Fruit fly (Drosophila melanogaster) whole organism, adult: ENCODE measurements around the gene Pp2C1.

Experiments used
- CG11617 ChIP-seq: fragments of 200-800 bp; sonication (Bioruptor generic); optimal IDR thresholded peaks from 2 replicates; lab custom pipeline; 2017; ENCODE audit warnings: mild to moderate bottlenecking, missing biosample characterization, missing genetic modification reagents, missing genetic modification characterization
- CG12768 ChIP-seq: fragments of 200-800 bp; sonication (Bioruptor generic); optimal IDR thresholded peaks from 2 replicates; lab custom pipeline; 2017; ENCODE audit warnings: missing biosample characterization, missing genetic modification characterization, mild to moderate bottlenecking, moderate library complexity, missing genetic modification reagents
- CG14711 ChIP-seq: fragments of 200-800 bp; sonication (Bioruptor generic); optimal IDR thresholded peaks from 2 replicates; lab custom pipeline; 2018; ENCODE audit warnings: missing biosample characterization, mild to moderate bottlenecking, missing genetic modification characterization, moderate library complexity
- CG1620 ChIP-seq: fragments of 200-800 bp; sonication (Bioruptor generic); optimal IDR thresholded peaks from 2 replicates; lab custom pipeline; 2016; ENCODE audit warnings: missing biosample characterization, missing genetic modification characterization
- CG33017 ChIP-seq: fragments of 200-800 bp; sonication (Bioruptor generic); optimal IDR thresholded peaks from 2 replicates; lab custom pipeline; 2018; ENCODE audit warnings: missing biosample characterization, mild to moderate bottlenecking, missing genetic modification characterization, moderate library complexity
- CG5204 ChIP-seq: fragments of 200-800 bp; sonication (Bioruptor generic); optimal IDR thresholded peaks from 2 replicates; lab custom pipeline; 2016; ENCODE audit warnings: missing biosample characterization, missing genetic modification characterization
- CG7045 ChIP-seq: fragments of 200-800 bp; sonication (Bioruptor generic); optimal IDR thresholded peaks from 2 replicates; lab custom pipeline; 2017; ENCODE audit warnings: missing biosample characterization, mild to moderate bottlenecking, missing genetic modification characterization
- CG7101 ChIP-seq: fragments of 200-800 bp; sonication (Bioruptor generic); optimal IDR thresholded peaks from 2 replicates; lab custom pipeline; 2018; ENCODE audit warnings: missing biosample characterization, mild to moderate bottlenecking, missing genetic modification characterization, moderate library complexity
- Clk ChIP-seq: fragments of 200-800 bp; sonication (Bioruptor generic); optimal IDR thresholded peaks from 2 replicates; lab custom pipeline; 2017; ENCODE audit warnings: missing biosample characterization, missing genetic modification characterization
- Crg-1 ChIP-seq: fragments of 200-800 bp; sonication (Bioruptor generic); optimal IDR thresholded peaks from 2 replicates; lab custom pipeline; 2016; ENCODE audit warnings: missing biosample characterization, missing genetic modification characterization
- Hr96 ChIP-seq: fragments of 200-800 bp; sonication (Bioruptor generic); optimal IDR thresholded peaks from 2 replicates; lab custom pipeline; 2016; ENCODE audit warnings: missing biosample characterization, missing genetic modification characterization
- Mnt ChIP-seq: fragments of 200-800 bp; sonication (Bioruptor generic); optimal IDR thresholded peaks from 2 replicates; lab custom pipeline; 2016; ENCODE audit warnings: missing biosample characterization, mild to moderate bottlenecking, missing genetic modification characterization
- bab1 ChIP-seq: fragments of 200-800 bp; sonication (Bioruptor generic); optimal IDR thresholded peaks from 3 replicates; lab custom pipeline; 2019; ENCODE audit warnings: missing biosample characterization, mild to moderate bottlenecking, missing genetic modification characterization, moderate library complexity
- cic ChIP-seq: fragments of 200-800 bp; sonication (Bioruptor generic); optimal IDR thresholded peaks from 2 replicates; lab custom pipeline; 2017; ENCODE audit warnings: missing biosample characterization, mild to moderate bottlenecking, missing genetic modification characterization, moderate library complexity
- cnc ChIP-seq, 2 experiments: fragments of >200 bp; optimal IDR thresholded peaks; 2 replicates each; lab custom pipeline; 2017
- kay ChIP-seq: fragments of 200-800 bp; sonication (Bioruptor generic); peaks from one replicate; lab custom pipeline; 2016; ENCODE audit warnings: missing biosample characterization, missing genetic modification characterization, borderline replicate concordance
- ovo ChIP-seq: fragments of 200-800 bp; sonication (Bioruptor generic); optimal IDR thresholded peaks from 2 replicates; lab custom pipeline; 2016; ENCODE audit warnings: missing biosample characterization, missing genetic modification characterization
- pad ChIP-seq: fragments of 200-800 bp; sonication (Bioruptor generic); optimal IDR thresholded peaks from 3 replicates; lab custom pipeline; 2017; ENCODE audit warnings: missing biosample characterization, missing genetic modification characterization, mild to moderate bottlenecking, moderate library complexity, missing genetic modification reagents
- tj ChIP-seq: fragments of 200-800 bp; sonication (Bioruptor generic); optimal IDR thresholded peaks from 3 replicates; lab custom pipeline; 2017; ENCODE audit warnings: missing biosample characterization, mild to moderate bottlenecking, missing genetic modification characterization, moderate library complexity
- toe ChIP-seq: fragments of 200-800 bp; sonication (Bioruptor generic); optimal IDR thresholded peaks from 2 replicates; lab custom pipeline; 2016; ENCODE audit warnings: missing biosample characterization, missing genetic modification characterization

Gene Pp2C1

DNA sequence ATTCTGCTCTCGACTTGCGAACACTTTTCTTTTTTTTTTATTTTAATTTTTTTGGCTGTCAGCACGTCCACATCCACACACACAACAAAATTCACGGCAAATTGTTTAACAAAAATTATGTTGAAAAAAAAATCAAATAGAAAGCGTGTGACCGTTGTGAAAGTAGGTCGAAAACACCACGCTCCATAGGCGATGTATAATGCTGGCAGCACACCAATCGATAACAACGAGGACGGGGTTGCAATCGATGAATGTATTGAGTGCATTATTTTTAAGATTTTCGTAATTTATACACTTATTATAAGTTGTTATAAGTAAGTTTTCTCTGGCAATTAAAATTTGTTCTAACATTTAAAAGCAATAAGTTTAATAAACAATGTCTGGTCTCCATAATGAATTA is at the start of gene Pp2C1:
Gene Pp2C1, minus strand, starts transcription at position 181 of the 400 bp plus-strand sequence.
- TF ChIP-seq toe (GFP tag; lab: Kevin White, UChicago): peak; percentile 18
- TF ChIP-seq CG11617 (GFP tag; lab: Kevin White, UChicago): no peak

DNA sequence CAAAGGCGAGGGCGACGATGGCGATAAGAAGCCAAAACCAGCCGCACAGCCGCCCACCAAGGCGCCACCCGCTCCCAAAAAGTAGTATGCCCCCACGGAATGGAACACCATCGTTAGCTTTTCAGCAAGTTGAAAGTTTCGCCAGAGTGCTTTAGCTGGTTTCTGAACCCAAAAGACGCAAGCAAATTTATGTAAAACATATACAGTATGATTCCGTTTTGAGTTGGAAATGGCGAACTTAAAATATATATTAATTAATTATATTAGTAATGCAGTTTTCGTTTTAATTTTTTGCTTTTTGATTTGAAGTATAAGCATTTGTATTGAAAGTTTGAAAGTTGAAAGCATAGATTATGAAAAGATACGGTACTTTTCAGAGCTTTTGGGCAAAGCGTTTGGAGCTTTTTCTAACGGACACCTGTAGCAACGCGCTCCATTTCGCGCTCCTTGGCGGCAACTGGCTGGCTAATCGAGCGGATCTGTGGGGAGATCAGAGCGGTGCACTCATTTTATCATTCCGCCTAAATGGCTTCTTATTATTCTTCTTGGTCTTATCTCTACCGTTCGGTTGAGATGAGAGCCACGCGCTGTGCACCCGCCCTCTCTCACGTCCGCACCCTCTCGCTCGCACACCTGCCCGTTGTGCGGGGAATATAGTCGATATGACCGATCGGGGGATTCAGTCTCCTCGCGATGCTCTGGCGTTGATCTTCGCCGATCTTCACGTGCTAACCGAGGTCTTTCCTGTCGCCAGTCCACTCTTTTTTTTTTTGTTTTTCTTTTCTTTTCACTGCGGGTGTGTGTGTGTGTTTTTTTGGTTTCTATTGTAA is 20.7 kb upstream of the Pp2C1 start, which contains the start of gene Proc-R:
Gene Proc-R, plus strand, starts transcription at position 680 of the 830 bp plus-strand sequence.
- peak; percentile 47 for TF ChIP-seq ovo
- no peak for TF ChIP-seq Crg-1 (GFP tag; lab: Kevin White, UChicago)
- TF ChIP-seq Clk: no peak
- no peak for TF ChIP-seq cnc (optimal IDR thresholded peaks at IDR 0.05; lab: Kevin White, UChicago)
- peak; percentile 29 for TF ChIP-seq pad (GFP tag; lab: Kevin White, UChicago)
- TF ChIP-seq CG33017 (tag; lab: Kevin White, UChicago): no peak
- TF ChIP-seq toe (GFP tag; lab: Kevin White, UChicago): no peak
- TF ChIP-seq Mnt (GFP tag; lab: Kevin White, UChicago): no peak

DNA sequence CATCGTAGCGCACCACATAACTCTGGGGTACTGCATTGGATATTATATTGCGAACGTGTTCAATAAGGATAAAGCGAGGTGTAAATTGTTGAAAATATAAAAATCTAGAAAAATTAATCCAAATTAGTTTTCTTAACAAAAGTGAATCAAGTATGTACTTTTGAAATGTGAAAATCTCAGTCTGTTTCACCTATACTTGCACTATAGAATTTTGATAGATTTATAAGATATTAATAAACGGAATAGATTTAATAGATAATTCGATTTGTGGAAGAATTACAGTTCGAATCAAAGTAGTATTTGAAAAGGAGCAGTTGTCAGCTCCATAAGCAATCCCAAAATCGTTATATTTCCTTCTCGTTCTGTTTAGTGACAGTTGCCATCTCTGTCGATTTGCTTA is 18.3 kb upstream of the Pp2C1 start, which contains the start of gene CG7024:
Gene CG7024, plus strand, starts transcription at position 301 of the 400 bp plus-strand sequence.
- peak; percentile 67 for TF ChIP-seq kay
- no peak for TF ChIP-seq CG14711

DNA sequence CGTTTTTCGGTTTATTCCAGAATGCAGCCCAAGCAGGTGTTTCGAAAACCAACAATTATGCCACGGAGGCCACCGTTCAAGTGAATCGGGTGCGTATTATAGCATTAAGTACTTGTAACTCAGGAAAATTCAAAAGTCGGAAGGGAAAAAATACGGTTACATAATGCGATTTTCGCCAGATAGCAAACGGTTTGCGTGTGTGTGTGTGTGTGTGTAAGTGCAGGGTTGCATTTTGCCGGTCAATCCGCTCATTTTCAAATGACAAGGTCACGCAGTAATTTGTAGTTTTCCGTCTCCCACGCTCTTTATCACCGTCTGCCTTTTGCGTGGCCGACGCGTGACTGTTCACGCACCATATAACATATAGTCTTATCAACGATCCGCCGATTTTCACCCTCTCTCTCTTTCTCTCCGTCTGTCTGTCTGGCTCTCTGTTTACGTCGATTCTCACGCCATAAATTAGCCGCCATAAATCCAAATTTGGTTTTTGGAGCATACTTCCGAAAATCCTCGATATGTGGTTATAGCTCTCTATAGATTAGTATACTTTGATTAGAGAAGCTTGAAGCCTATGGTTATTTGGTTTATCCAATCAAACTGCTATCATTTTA is 16.2 kb upstream of the Pp2C1 start:
- no peak for TF ChIP-seq Crg-1 (GFP tag; lab: Kevin White, UChicago)
- no peak for TF ChIP-seq cnc (optimal IDR thresholded peaks at IDR 0.05; lab: Kevin White, UChicago)
- peak; percentile 16 for TF ChIP-seq Mnt (GFP tag; lab: Kevin White, UChicago)
- TF ChIP-seq bab1: peak; percentile 8
- no peak for TF ChIP-seq CG12768
- no peak for TF ChIP-seq CG7101 (tag; lab: Kevin White, UChicago)
- no peak for TF ChIP-seq CG14711
- peak; percentile 44 for TF ChIP-seq tj (GFP tag; lab: Kevin White, UChicago)

DNA sequence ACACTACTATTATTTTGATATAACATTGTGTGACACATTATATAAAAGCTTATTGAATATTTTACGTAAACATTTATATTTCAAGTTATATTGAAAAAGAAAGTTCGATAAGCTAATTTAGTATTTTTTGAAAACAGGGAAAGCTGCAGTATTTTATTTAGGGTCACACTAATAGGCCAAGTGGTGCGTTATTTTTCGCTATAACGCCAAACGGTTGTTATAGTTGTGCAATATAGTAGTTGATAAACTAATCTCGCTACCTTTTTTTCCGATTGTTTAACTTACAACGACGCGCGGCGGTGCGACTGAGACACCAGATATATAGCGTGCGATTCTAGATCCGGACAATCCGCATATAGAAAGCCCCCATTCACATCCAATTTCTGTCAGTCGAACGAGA is 15.4 kb upstream of the Pp2C1 start, which contains the start of gene Pdha:
Gene Pdha, plus strand, starts transcription at position 167 of the 400 bp plus-strand sequence.
- peak; percentile 59 for TF ChIP-seq cic
- no peak for TF ChIP-seq CG33017 (tag; lab: Kevin White, UChicago)
- no peak for TF ChIP-seq Crg-1 (GFP tag; lab: Kevin White, UChicago)
- no peak for TF ChIP-seq CG14711
- peak; percentile 31 for TF ChIP-seq Mnt (GFP tag; lab: Kevin White, UChicago)
- peak; percentile 54 for TF ChIP-seq kay

DNA sequence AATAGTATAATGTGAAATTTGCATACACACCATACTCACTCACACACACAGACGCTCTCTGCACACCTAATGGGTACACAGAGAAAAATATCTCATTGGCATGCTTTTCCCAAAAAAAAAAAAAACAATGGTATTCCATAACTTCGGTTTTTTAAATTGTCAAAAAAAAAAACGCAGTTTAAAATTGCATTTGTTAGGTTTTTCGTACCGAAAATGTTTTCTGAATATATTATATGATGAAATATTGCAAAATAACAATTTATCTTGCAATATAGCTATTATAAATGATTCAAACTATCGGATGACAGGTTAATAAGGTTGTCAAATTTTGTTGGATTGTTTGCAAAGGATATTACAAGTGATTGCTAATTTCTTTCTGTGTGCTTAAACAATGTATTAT is 13.1 kb upstream of the Pp2C1 start:
- TF ChIP-seq Hr96 (GFP tag; lab: Kevin White, UChicago) (no peak), Clk (no peak), kay (no peak), CG33017 (tag; lab: Kevin White, UChicago) (no peak)

DNA sequence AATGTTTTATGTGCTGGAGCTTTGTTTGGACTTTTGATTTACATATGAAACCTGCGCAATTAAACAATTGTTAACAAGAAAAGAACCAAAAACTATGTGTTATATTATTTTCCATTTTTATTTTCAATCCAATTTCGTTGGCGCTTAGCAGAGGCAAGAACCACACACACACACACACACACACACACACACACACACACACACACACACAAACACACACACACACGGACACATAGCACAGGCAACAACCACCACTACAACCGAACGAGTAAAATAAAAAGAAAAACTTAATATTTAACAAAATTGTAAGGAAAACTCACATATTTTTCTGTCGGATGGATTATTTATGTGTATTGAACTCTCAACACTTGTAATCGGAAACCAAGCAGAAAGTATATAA is 12.7 kb upstream of the Pp2C1 start:
- no peak for TF ChIP-seq CG12768
- TF ChIP-seq CG7101 (tag; lab: Kevin White, UChicago): no peak
- TF ChIP-seq kay: no peak
- TF ChIP-seq CG33017 (tag; lab: Kevin White, UChicago): no peak
- TF ChIP-seq Clk: no peak
- no peak for TF ChIP-seq Hr96 (GFP tag; lab: Kevin White, UChicago)
- TF ChIP-seq tj (GFP tag; lab: Kevin White, UChicago): no peak
- no peak for TF ChIP-seq CG5204 (GFP tag; lab: Kevin White, UChicago)
- no peak for TF ChIP-seq CG7045 (GFP tag; lab: Kevin White, UChicago)
- no peak for TF ChIP-seq CG1620 (GFP tag; lab: Kevin White, UChicago)
- TF ChIP-seq cic: no peak
- TF ChIP-seq bab1: no peak
- TF ChIP-seq ovo: no peak
- no peak for TF ChIP-seq CG14711

DNA sequence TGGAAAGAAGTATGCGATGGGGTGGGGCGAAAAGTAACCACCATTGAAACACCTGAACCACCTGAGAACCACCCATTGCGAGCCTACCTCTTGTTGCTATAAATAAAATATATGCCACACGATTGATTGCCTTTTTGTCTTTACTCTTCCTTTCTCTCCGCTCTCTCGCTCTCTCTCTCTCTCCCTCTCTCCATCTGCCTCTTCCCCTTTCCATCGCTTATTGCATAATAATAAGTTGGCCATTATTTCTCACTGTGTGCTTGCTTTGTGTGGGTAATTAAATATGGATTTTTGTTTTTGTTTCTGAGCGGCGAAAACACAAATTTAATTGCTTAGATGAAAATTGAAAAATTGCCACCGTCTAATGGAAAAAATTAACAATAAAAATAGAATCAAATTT is 7.4 kb upstream of the Pp2C1 start:
- TF ChIP-seq CG33017 (tag; lab: Kevin White, UChicago): no peak
- no peak for TF ChIP-seq CG7045 (GFP tag; lab: Kevin White, UChicago)
- no peak for TF ChIP-seq CG11617 (GFP tag; lab: Kevin White, UChicago)
- no peak for TF ChIP-seq Mnt (GFP tag; lab: Kevin White, UChicago)
- TF ChIP-seq CG14711: no peak
- no peak for TF ChIP-seq CG12768
- TF ChIP-seq CG5204 (GFP tag; lab: Kevin White, UChicago): no peak
- TF ChIP-seq Clk: no peak
- no peak for TF ChIP-seq toe (GFP tag; lab: Kevin White, UChicago)
- no peak for TF ChIP-seq kay
- no peak for TF ChIP-seq ovo
- no peak for TF ChIP-seq cnc (optimal IDR thresholded peaks at IDR 0.05; lab: Kevin White, UChicago)
